Fruit fly (Drosophila melanogaster): ENCODE measurements around the gene jigr1.
A peak's percentile ranks its signal among the peaks of the same experiment; 100 is the strongest.

Gene jigr1

dm6 chr3R:25640463-25640862 lies 2.8 kb downstream of the jigr1 start (continued):
- no peak for TF ChIP-seq hbn (GFP tag; IDR thresholded peaks at IDR 0.05; ENCODE audit: partially characterized antibody)
- TF ChIP-seq CG6272 (GFP tag; IDR thresholded peaks at IDR 0.05) = no peak
- peak; percentile 24 for TF ChIP-seq CG12071 (GFP tag; optimal IDR thresholded peaks at IDR 0.05)
- no peak for TF ChIP-seq CG9797 (GFP tag; optimal IDR thresholded peaks at IDR 0.05)
- no peak for TF ChIP-seq C15 (GFP tag; IDR thresholded peaks at IDR 0.05)
- 0 out of 2 replicates have a peak, but pooled peaks have one; percentile 19 for TF ChIP-seq HLH3B (GFP tag; IDR thresholded peaks at IDR 0.05)
- TF ChIP-seq CG34422 (GFP tag; IDR thresholded peaks at IDR 0.05) = no peak
- peak; percentile 30 for TF ChIP-seq gcm (GFP tag; optimal IDR thresholded peaks at IDR 0.05)
- TF ChIP-seq Antp (GFP tag; optimal IDR thresholded peaks at IDR 0.05) = no peak
- 0 out of 2 replicates have a peak, but pooled peaks have one; percentile 11 for TF ChIP-seq wor (GFP tag; IDR thresholded peaks at IDR 0.05)
- TF ChIP-seq Stat92E (GFP tag; optimal IDR thresholded peaks at IDR 0.05) = no peak
- peak; percentile 6 for TF ChIP-seq CG18764 (GFP tag; optimal IDR thresholded peaks at IDR 0.05)
- no peak for TF ChIP-seq CG3163 (GFP tag; optimal IDR thresholded peaks at IDR 0.05)
- TF ChIP-seq stwl (tag; optimal IDR thresholded peaks at IDR 0.05) = peak; percentile 18
- 0 out of 3 replicates have a peak, but pooled peaks have one; percentile 61 for TF ChIP-seq jigr1 (GFP tag; IDR thresholded peaks at IDR 0.05)
- TF ChIP-seq Fer3 (tag; optimal IDR thresholded peaks at IDR 0.05) = peak; percentile 52
- peak; percentile 17 for TF ChIP-seq CG12659 (GFP tag; optimal IDR thresholded peaks at IDR 0.05)
- no peak for TF ChIP-seq GATAe (GFP tag; conservative IDR thresholded peaks at IDR 0.05)
- TF ChIP-seq sim (GFP tag; IDR thresholded peaks at IDR 0.05) = peak; percentile 52; the same call in 1 of the 2 replicates
- TF ChIP-seq CG8765 (GFP tag; IDR thresholded peaks at IDR 0.05) = peak; percentile 70
- TF ChIP-seq Hr78 (GFP tag; optimal IDR thresholded peaks at IDR 0.05) = no peak
- no peak for TF ChIP-seq CG31388 (GFP tag; optimal IDR thresholded peaks at IDR 0.05)
- TF ChIP-seq CG14441 (GFP tag; IDR thresholded peaks at IDR 0.05) = peak; percentile 41; the same call in 1 of the 2 replicates
- TF ChIP-seq H2.0 (GFP tag; IDR thresholded peaks at IDR 0.05) = peak; percentile 61
- 0 out of 2 replicates have a peak, but pooled peaks have one; percentile 35 for TF ChIP-seq CG14667 (GFP tag; IDR thresholded peaks at IDR 0.05)
- no peak for TF ChIP-seq Doc2 (GFP tag; IDR thresholded peaks at IDR 0.05)
- no peak for TF ChIP-seq Myb (GFP tag; optimal IDR thresholded peaks at IDR 0.05)
- peak; percentile 20 for TF ChIP-seq Spps (tag; optimal IDR thresholded peaks at IDR 0.05)
- TF ChIP-seq Dll (GFP tag; IDR thresholded peaks at IDR 0.05; ENCODE audit: partially characterized antibody) = no peak
- no peak for TF ChIP-seq vnd (GFP tag; IDR thresholded peaks at IDR 0.05; ENCODE audit: partially characterized antibody)
- no peak for TF ChIP-seq cas (GFP tag; IDR thresholded peaks at IDR 0.05)
- peak; percentile 36; the same call in 1 of the 2 replicates for TF ChIP-seq CG32532 (GFP tag; IDR thresholded peaks at IDR 0.05)
- TF ChIP-seq CG3847 (GFP tag; IDR thresholded peaks at IDR 0.05) = no peak
- TF ChIP-seq dan (GFP tag; IDR thresholded peaks at IDR 0.05) = 0 out of 2 replicates have a peak, but pooled peaks have one; percentile 18
- TF ChIP-seq peb (GFP tag; IDR thresholded peaks at IDR 0.05) = peak; percentile 30; the same call in 1 of the 2 replicates
- no peak for TF ChIP-seq mirr (GFP tag; optimal IDR thresholded peaks at IDR 0.05)
- TF ChIP-seq D (optimal IDR thresholded peaks at IDR 0.05) = no peak
- TF ChIP-seq D (GFP tag; optimal IDR thresholded peaks at IDR 0.05) = peak; percentile 58
- peak; percentile 52 for TF ChIP-seq CoRest (tag; optimal IDR thresholded peaks at IDR 0.05)
- no peak for TF ChIP-seq ewg (GFP tag; optimal IDR thresholded peaks at IDR 0.05)
- no peak for TF ChIP-seq usp (GFP tag; optimal IDR thresholded peaks at IDR 0.05)
- TF ChIP-seq ac (GFP tag; optimal IDR thresholded peaks at IDR 0.05) = peak; percentile 61
- peak; percentile 60 for TF ChIP-seq CG4424 (GFP tag; optimal IDR thresholded peaks at IDR 0.05)
- TF ChIP-seq ab (GFP tag; optimal IDR thresholded peaks at IDR 0.05) = no peak
- 0 out of 2 replicates have a peak, but pooled peaks have one; percentile 30 for TF ChIP-seq gt (GFP tag; IDR thresholded peaks at IDR 0.05)
- TF ChIP-seq CG3838 (GFP tag; optimal IDR thresholded peaks at IDR 0.05) = no peak
- TF ChIP-seq CG9727 (GFP tag; optimal IDR thresholded peaks at IDR 0.05) = peak; percentile 75
- peak; percentile 32 for TF ChIP-seq CG12219 (GFP tag; optimal IDR thresholded peaks at IDR 0.05)
- TF ChIP-seq CG14860 (GFP tag; IDR thresholded peaks at IDR 0.05; ENCODE audit: partially characterized antibody) = no peak
- TF ChIP-seq CG12391 (tag; optimal IDR thresholded peaks at IDR 0.05) = peak; percentile 64
- TF ChIP-seq gcm2 (GFP tag; optimal IDR thresholded peaks at IDR 0.05) = no peak
